Fruit fly (Drosophila melanogaster) whole organism, embryonic: ENCODE measurements around the gene AGO2.

Source experiments
- Ada2b ChIP-seq: fragments of 200-800 bp; sonication (Bioruptor generic); IDR thresholded peaks from 2 replicates; pipeline ENCODE4 v1.3.6; 2022; ENCODE audit warnings: missing biosample characterization, missing genetic modification characterization
- B-H1 ChIP-seq: fragments of 200-800 bp; sonication (Bioruptor generic); IDR thresholded peaks from 3 replicates; pipeline ENCODE4 v1.3.6; 2022; ENCODE audit warnings: missing biosample characterization, missing genetic modification characterization
- CG10366 ChIP-seq: fragments of 200-800 bp; sonication (Bioruptor generic); IDR thresholded peaks from 2 replicates; pipeline ENCODE4 v1.3.6; 2022; ENCODE audit warnings: missing biosample characterization, missing genetic modification characterization
- CG10959 ChIP-seq: fragments of 200-800 bp; sonication (Bioruptor generic); IDR thresholded peaks from 2 replicates; pipeline ENCODE4 v1.3.6; 2022; ENCODE audit warnings: missing biosample characterization, missing genetic modification characterization
- CG10979 ChIP-seq: fragments of 200-800 bp; sonication (Bioruptor generic); optimal IDR thresholded peaks from 2 replicates; lab custom pipeline; 2018; ENCODE audit warnings: missing biosample characterization, mild to moderate bottlenecking, missing genetic modification characterization, moderate library complexity
- CG15011 ChIP-seq: fragments of 200-800 bp; sonication (Bioruptor generic); optimal IDR thresholded peaks from 3 replicates; lab custom pipeline; 2018; ENCODE audit warnings: missing biosample characterization, mild to moderate bottlenecking, missing genetic modification characterization
- CG15269 ChIP-seq: fragments of 200-800 bp; sonication (Bioruptor generic); optimal IDR thresholded peaks from 2 replicates; lab custom pipeline; 2018; ENCODE audit warnings: missing biosample characterization, mild to moderate bottlenecking, missing genetic modification characterization, moderate library complexity
- CG15601 ChIP-seq: fragments of 200-800 bp; sonication (Bioruptor generic); optimal IDR thresholded peaks from 3 replicates; lab custom pipeline; 2019; ENCODE audit warnings: missing biosample characterization, mild to moderate bottlenecking, missing genetic modification characterization, moderate library complexity
- CG2116 ChIP-seq: fragments of 200-800 bp; sonication (Bioruptor generic); optimal IDR thresholded peaks from 3 replicates; lab custom pipeline; 2018; ENCODE audit warnings: missing biosample characterization, mild to moderate bottlenecking, missing genetic modification characterization
- CG2678 ChIP-seq: fragments of 200-800 bp; sonication (Bioruptor generic); optimal IDR thresholded peaks from 3 replicates; lab custom pipeline; 2019; ENCODE audit warnings: missing biosample characterization, mild to moderate bottlenecking, missing genetic modification characterization, moderate library complexity
- CG2712 ChIP-seq: fragments of 200-800 bp; optimal IDR thresholded peaks from 3 replicates; lab custom pipeline; 2019; ENCODE audit warnings: missing biosample characterization, mild to moderate bottlenecking, missing genetic modification characterization, moderate library complexity
- CG2889 ChIP-seq: fragments of 200-800 bp; sonication (Bioruptor generic); IDR thresholded peaks from 3 replicates; pipeline ENCODE4 v1.3.6; 2022; ENCODE audit warnings: missing biosample characterization, missing genetic modification characterization
- CG30431 ChIP-seq: fragments of 200-800 bp; sonication (Bioruptor generic); optimal IDR thresholded peaks from 2 replicates; lab custom pipeline; 2017; ENCODE audit warnings: missing biosample characterization, missing genetic modification characterization
- CG33213 ChIP-seq: fragments of 200-800 bp; sonication (Bioruptor generic); optimal IDR thresholded peaks from 3 replicates; lab custom pipeline; 2016; ENCODE audit warnings: missing biosample characterization, missing genetic modification characterization
- CG4328 ChIP-seq: fragments of 200-800 bp; sonication (Bioruptor generic); optimal IDR thresholded peaks from 3 replicates; lab custom pipeline; 2017; ENCODE audit warnings: missing biosample characterization, missing genetic modification reagents, missing genetic modification characterization
- CG6175 ChIP-seq: fragments of 200-800 bp; sonication (Bioruptor generic); IDR thresholded peaks from 3 replicates; pipeline ENCODE4 v1.3.6; 2022; ENCODE audit warnings: missing biosample characterization, missing genetic modification characterization
- CG6791 ChIP-seq: fragments of 200-800 bp; sonication (Bioruptor generic); IDR thresholded peaks from 3 replicates; pipeline ENCODE4 v1.3.6; 2022; ENCODE audit warnings: missing biosample characterization, missing genetic modification characterization; ENCODE audit not compliant: partially characterized antibody
- CG6854 ChIP-seq: fragments of 200-800 bp; sonication (Bioruptor generic); optimal IDR thresholded peaks from 3 replicates; lab custom pipeline; 2017; ENCODE audit warnings: missing biosample characterization, mild to moderate bottlenecking, missing genetic modification characterization
- CG7372 ChIP-seq: fragments of 200-800 bp; sonication (Bioruptor generic); IDR thresholded peaks from 2 replicates; pipeline ENCODE4 v1.3.6; 2022; ENCODE audit warnings: missing biosample characterization, missing genetic modification characterization
- CG8478 ChIP-seq: fragments of >200 bp; optimal IDR thresholded peaks from 2 replicates; lab custom pipeline; 2018
- CTCF ChIP-seq: fragments of 200-800 bp; sonication (Bioruptor generic); optimal IDR thresholded peaks from 2 replicates; lab custom pipeline; 2017; ENCODE audit warnings: missing biosample characterization, mild to moderate bottlenecking, missing genetic modification characterization, moderate library complexity
- Camta ChIP-seq: fragments of 200-800 bp; sonication (Bioruptor generic); optimal IDR thresholded peaks from 2 replicates; lab custom pipeline; 2016; ENCODE audit warnings: missing biosample characterization, missing genetic modification characterization
- Dek ChIP-seq: fragments of 200-800 bp; sonication (Bioruptor generic); optimal IDR thresholded peaks from 3 replicates; lab custom pipeline; 2019; ENCODE audit warnings: missing biosample characterization, mild to moderate bottlenecking, missing genetic modification characterization, moderate library complexity
- Dll ChIP-seq: fragments of 200-800 bp; sonication (Bioruptor generic); IDR thresholded peaks from 4 replicates; pipeline ENCODE4 v1.3.6; 2022; ENCODE audit warnings: missing biosample characterization, missing genetic modification characterization; ENCODE audit not compliant: partially characterized antibody
- Doc3 ChIP-seq: fragments of 200-800 bp; sonication (Bioruptor generic); IDR thresholded peaks from 3 replicates; pipeline ENCODE4 v1.3.6; 2022; ENCODE audit warnings: missing biosample characterization, missing genetic modification characterization; ENCODE audit not compliant: partially characterized antibody
- MBD-R2 ChIP-seq: fragments of 200-800 bp; sonication (Bioruptor generic); IDR thresholded peaks from 2 replicates; pipeline ENCODE4 v1.3.6; 2022; ENCODE audit warnings: missing biosample characterization, missing genetic modification characterization
- MESR4 ChIP-seq: fragments of 200-800 bp; sonication (Bioruptor generic); optimal IDR thresholded peaks from 2 replicates; lab custom pipeline; 2018; ENCODE audit warnings: missing biosample characterization, mild to moderate bottlenecking, missing genetic modification characterization, moderate library complexity
- NfI ChIP-seq: fragments of 200-800 bp; sonication (Bioruptor generic); optimal IDR thresholded peaks from 3 replicates; lab custom pipeline; 2018; ENCODE audit warnings: missing biosample characterization, mild to moderate bottlenecking, missing genetic modification characterization, moderate library complexity
- Rfx ChIP-seq: fragments of 200-800 bp; sonication (Bioruptor generic); IDR thresholded peaks from 2 replicates; pipeline ENCODE4 v1.3.6; 2022; ENCODE audit warnings: missing biosample characterization, missing genetic modification characterization
- Rx ChIP-seq: fragments of 200-800 bp; sonication (Bioruptor generic); IDR thresholded peaks from 2 replicates; pipeline ENCODE4 v1.3.6; 2022; ENCODE audit warnings: missing biosample characterization, missing genetic modification characterization
- Sox100B ChIP-seq: fragments of 200-800 bp; sonication (Bioruptor generic); optimal IDR thresholded peaks from 3 replicates; lab custom pipeline; 2018; ENCODE audit warnings: missing biosample characterization, mild to moderate bottlenecking, missing genetic modification characterization
- Taf1 ChIP-seq: fragments of 200-800 bp; sonication (Bioruptor generic); IDR thresholded peaks from 2 replicates; pipeline ENCODE4 v1.3.6; 2022; ENCODE audit warnings: missing biosample characterization, missing genetic modification characterization
- Tbp ChIP-seq: fragments of >200 bp; optimal IDR thresholded peaks from 2 replicates; lab custom pipeline; 2018; ENCODE audit warnings: missing biosample characterization, missing genetic modification characterization
- Trl ChIP-seq, 3 experiments: fragments of >200 bp in 2 of 3; fragments of 200-800 bp in 1 of 3; sonication (Bioruptor generic) in 1 of 3; optimal IDR thresholded peaks; 2 replicates in 1 of 3; 3 replicates in 2 of 3; lab custom pipeline; 2016 to 2017; ENCODE audit warnings: missing biosample characterization in 1 of 3, missing genetic modification characterization in 1 of 3
- ato ChIP-seq: fragments of 200-800 bp; sonication (Bioruptor generic); IDR thresholded peaks from 2 replicates; pipeline ENCODE4 v1.3.6; 2022; ENCODE audit warnings: missing biosample characterization, missing genetic modification characterization; ENCODE audit not compliant: partially characterized antibody
- cato ChIP-seq: fragments of 200-800 bp; sonication (Bioruptor generic); optimal IDR thresholded peaks from 2 replicates; lab custom pipeline; 2016; ENCODE audit warnings: missing biosample characterization, missing genetic modification characterization, borderline replicate concordance
- danr ChIP-seq: fragments of 200-800 bp; sonication (Bioruptor generic); IDR thresholded peaks from 2 replicates; pipeline ENCODE4 v1.3.6; 2022; ENCODE audit warnings: missing biosample characterization, missing genetic modification characterization
- dysf ChIP-seq: fragments of 200-800 bp; sonication (Bioruptor generic); IDR thresholded peaks from 3 replicates; pipeline ENCODE4 v1.3.6; 2022; ENCODE audit warnings: missing biosample characterization, missing genetic modification characterization
- fd96Cb ChIP-seq: fragments of 200-800 bp; sonication (Bioruptor generic); optimal IDR thresholded peaks from 2 replicates; lab custom pipeline; 2018; ENCODE audit warnings: missing biosample characterization, mild to moderate bottlenecking, missing genetic modification characterization, moderate library complexity
- gem ChIP-seq: fragments of 200-800 bp; sonication (Bioruptor generic); optimal IDR thresholded peaks from 2 replicates; lab custom pipeline; 2019; ENCODE audit warnings: missing biosample characterization, mild to moderate bottlenecking, missing genetic modification characterization, moderate library complexity
- gsb-n ChIP-seq: fragments of 200-800 bp; sonication (Bioruptor generic); optimal IDR thresholded peaks from 3 replicates; lab custom pipeline; 2018; ENCODE audit warnings: missing biosample characterization, mild to moderate bottlenecking, missing genetic modification characterization
- gt ChIP-seq: fragments of 200-800 bp; sonication (Bioruptor generic); IDR thresholded peaks from 2 replicates; pipeline ENCODE4 v1.3.6; 2022; ENCODE audit warnings: missing biosample characterization, missing genetic modification characterization
- ham ChIP-seq: fragments of 200-800 bp; sonication (Bioruptor generic); IDR thresholded peaks from 2 replicates; pipeline ENCODE4 v1.3.6; 2022; ENCODE audit warnings: missing biosample characterization, missing genetic modification characterization
- inv ChIP-seq: fragments of 200-800 bp; sonication (Bioruptor generic); IDR thresholded peaks from 2 replicates; pipeline ENCODE4 v1.3.6; 2022; ENCODE audit warnings: missing biosample characterization, missing genetic modification characterization; ENCODE audit not compliant: partially characterized antibody
- mirr ChIP-seq: fragments of 200-800 bp; sonication (Bioruptor generic); optimal IDR thresholded peaks from 3 replicates; lab custom pipeline; 2018; ENCODE audit warnings: missing biosample characterization, mild to moderate bottlenecking, missing genetic modification characterization
- mld ChIP-seq: fragments of 200-800 bp; sonication (Bioruptor generic); IDR thresholded peaks from 3 replicates; pipeline ENCODE4 v1.3.6; 2022; ENCODE audit warnings: missing biosample characterization, missing genetic modification characterization; ENCODE audit not compliant: partially characterized antibody
- peb ChIP-seq: fragments of 200-800 bp; sonication (Bioruptor generic); IDR thresholded peaks from 2 replicates; pipeline ENCODE4 v1.3.6; 2022; ENCODE audit warnings: missing biosample characterization, missing genetic modification characterization
- run ChIP-seq: fragments of 200-800 bp; sonication (Bioruptor generic); optimal IDR thresholded peaks from 3 replicates; lab custom pipeline; 2018; ENCODE audit warnings: missing biosample characterization, mild to moderate bottlenecking, missing genetic modification characterization
- so ChIP-seq: fragments of 200-800 bp; sonication (Bioruptor generic); IDR thresholded peaks from 3 replicates; pipeline ENCODE4 v1.3.6; 2022; ENCODE audit warnings: missing biosample characterization, missing genetic modification characterization
- tin ChIP-seq: fragments of 200-800 bp; sonication (Bioruptor generic); optimal IDR thresholded peaks from 3 replicates; lab custom pipeline; 2016; ENCODE audit warnings: missing biosample characterization, missing genetic modification characterization
- tup ChIP-seq: fragments of 200-800 bp; sonication (Bioruptor generic); optimal IDR thresholded peaks from 2 replicates; lab custom pipeline; 2016; ENCODE audit warnings: missing biosample characterization, mild to moderate bottlenecking, missing genetic modification characterization, moderate library complexity

Gene AGO2

DNA sequence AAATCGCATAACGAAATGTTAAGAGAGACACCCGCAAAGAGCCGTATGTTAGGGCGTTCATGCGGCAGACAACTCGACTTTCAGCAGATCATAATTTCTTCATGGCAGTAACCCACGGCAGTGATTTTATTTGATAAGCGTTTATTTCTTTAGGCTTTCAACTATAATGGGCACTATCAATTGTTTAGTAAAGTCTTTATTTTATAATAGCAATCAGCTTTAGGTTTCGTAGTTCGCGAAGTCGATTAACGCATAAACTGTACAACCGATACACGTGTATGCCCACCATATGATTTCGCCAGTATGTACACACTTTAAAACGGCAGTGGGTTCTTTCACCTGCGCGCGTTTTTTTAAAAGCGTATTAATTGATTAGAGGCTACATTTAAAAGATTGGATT lies 45.7 kb upstream of the AGO2 start, which contains the start of gene CG7841 (continued):
- TF ChIP-seq CG6854 (peak; percentile 99), danr (GFP tag; lab: Robert Waterston, UW) (peak; percentile 89), Ada2b (peak; percentile 94), Rx (GFP tag; lab: Robert Waterston, UW) (no peak; the same call in none of the 2 replicates), Camta (GFP tag; lab: Kevin White, UChicago) (peak; percentile 97), Dll (GFP tag; lab: Robert Waterston, UW) (0 out of 4 replicates have a peak, but pooled peaks have one; percentile 24), CG2678 (tag; lab: Kevin White, UChicago) (peak; percentile 99), CG15601 (peak; percentile 97), peb (peak; percentile 79), CG8478 (lab: Kevin White, UChicago) (no peak), CG2116 (peak; percentile 87), Taf1 (GFP tag; lab: Robert Waterston, UW) (peak; percentile 89; the same call in 1 of the 2 replicates), MESR4 (GFP tag; lab: Kevin White, UChicago) (peak; percentile 79), NfI (GFP tag; lab: Kevin White, UChicago) (peak; percentile 98), CG2889 (GFP tag; lab: Robert Waterston, UW) (peak; percentile 86), mld (GFP tag; lab: Robert Waterston, UW) (no peak), CG30431 (GFP tag; lab: Kevin White, UChicago) (peak; percentile 92), B-H1 (peak; percentile 91; the same call in 2 of the 3 replicates), CG15011 (GFP tag; lab: Kevin White, UChicago) (peak; percentile 97), gt (peak; percentile 66), gsb-n (tag; lab: Kevin White, UChicago) (peak; percentile 98), ham (GFP tag; lab: Robert Waterston, UW) (peak; percentile 78; the same call in 1 of the 2 replicates), MBD-R2 (GFP tag; lab: Robert Waterston, UW) (peak; percentile 94), CG4328 (GFP tag; lab: Kevin White, UChicago) (peak; percentile 99), Doc3 (no peak), gem (tag; lab: Kevin White, UChicago) (peak; percentile 99), tin (peak; percentile 98), run (peak; percentile 97), Tbp (no peak), Sox100B (peak; percentile 97), CTCF (GFP tag; lab: Kevin White, UChicago) (peak; percentile 71), CG10366 (GFP tag; lab: Robert Waterston, UW) (peak; percentile 94), CG7372 (GFP tag; lab: Robert Waterston, UW) (peak; percentile 95), CG33213 (peak; percentile 97), so (GFP tag; lab: Robert Waterston, UW) (peak; percentile 98), cato (GFP tag; lab: Kevin White, UChicago) (peak; percentile 93), inv (GFP tag; lab: Robert Waterston, UW) (no peak), dysf (GFP tag; lab: Robert Waterston, UW) (peak; percentile 96; the same call in 2 of the 3 replicates), CG2712 (tag; lab: Kevin White, UChicago) (peak; percentile 99), Dek (tag; lab: Kevin White, UChicago) (peak; percentile 97), Rfx (GFP tag; lab: Robert Waterston, UW) (peak; percentile 98), tup (peak; percentile 96), fd96Cb (tag; lab: Kevin White, UChicago) (peak; percentile 96), Trl (optimal IDR thresholded peaks at IDR 0.05; lab: Kevin White, UChicago) (no peak), Trl (GFP tag; optimal IDR thresholded peaks at IDR 0.05; lab: Kevin White, UChicago) (peak; percentile 97), ato (GFP tag; lab: Robert Waterston, UW) (no peak), CG6791 (GFP tag; lab: Robert Waterston, UW) (no peak), CG6175 (GFP tag; lab: Robert Waterston, UW) (no peak; the same call in 1 of the 3 replicates), CG15269 (tag; lab: Kevin White, UChicago) (peak; percentile 98), CG10979 (peak; percentile 99), mirr (GFP tag; lab: Kevin White, UChicago) (peak; percentile 99), CG10959 (GFP tag; lab: Robert Waterston, UW) (peak; percentile 94; the same call in 1 of the 2 replicates)
